Worm (Caenorhabditis elegans) whole organism, L4/young adult: ENCODE data around the gene pigg-1.

Source experiments
- W03F9.2 ChIP-seq: fragments of 150-350 bp; optimal IDR thresholded peaks from 2 replicates; lab custom pipeline; 2014; ENCODE audit warnings: missing biosample characterization, missing genetic modification characterization
- him-1 ChIP-seq: sonication (generic microtip); optimal IDR thresholded peaks from 2 replicates; lab custom pipeline; 2016; ENCODE audit warnings: missing genotype, missing genetic modification reagents, missing genetic modification characterization, missing compliant biosample characterization

ce11 chrII:8600165-8600564 lies at the start of gene pigg-1:
- TF ChIP-seq him-1 (tag; lab: Kevin White, UChicago): no peak
- TF ChIP-seq W03F9.2 (tag; lab: Kevin White, UChicago): no peak
